Worm (Caenorhabditis elegans) whole organism, mixed stage, embryonic: ENCODE measurements around the gene srh-46.

Experiments used
- M03D4.4 ChIP-seq: sonication (generic microtip); optimal IDR thresholded peaks from 2 replicates; lab custom pipeline; 2017; ENCODE audit warnings: mild to moderate bottlenecking, missing genetic modification characterization, missing compliant biosample characterization
- bed-3 ChIP-seq: fragments of 200-800 bp; sonication (Bioruptor generic); optimal IDR thresholded peaks from 3 replicates; lab custom pipeline; 2018; ENCODE audit warnings: mild to moderate bottlenecking, missing genetic modification characterization, moderate library complexity, missing compliant biosample characterization
- blmp-1 ChIP-seq: fragments of 150-350 bp; optimal IDR thresholded peaks from 2 replicates; lab custom pipeline; 2014; ENCODE audit warnings: missing biosample characterization, missing genetic modification characterization
- ceh-39 ChIP-seq: fragments of 150-350 bp; optimal IDR thresholded peaks from 2 replicates; lab custom pipeline; 2014; ENCODE audit warnings: missing biosample characterization, missing genetic modification characterization
- ceh-43 ChIP-seq: fragments of 200-800 bp; sonication (Bioruptor generic); optimal IDR thresholded peaks from 2 replicates; lab custom pipeline; 2018; ENCODE audit warnings: mild to moderate bottlenecking, missing genetic modification characterization, moderate library complexity, missing compliant biosample characterization
- ceh-83 ChIP-seq: fragments of 200-800 bp; sonication (Bioruptor generic); optimal IDR thresholded peaks from 2 replicates; lab custom pipeline; 2018; ENCODE audit warnings: mild to moderate bottlenecking, missing genetic modification characterization, missing compliant biosample characterization
- cnd-1 ChIP-seq: fragments of 200-800 bp; sonication (Bioruptor generic); optimal IDR thresholded peaks from 2 replicates; lab custom pipeline; 2018; ENCODE audit warnings: mild to moderate bottlenecking, missing genetic modification characterization, missing compliant biosample characterization
- drap-1 ChIP-seq: fragments of 200-800 bp; sonication (Bioruptor generic); optimal IDR thresholded peaks from 3 replicates; lab custom pipeline; 2018; ENCODE audit warnings: mild to moderate bottlenecking, missing genetic modification characterization, missing compliant biosample characterization
- elt-1 ChIP-seq: sonication (generic microtip); optimal IDR thresholded peaks from 2 replicates; lab custom pipeline; 2017; ENCODE audit warnings: missing genetic modification characterization, mild to moderate bottlenecking, missing compliant biosample characterization, antibody characterized with exemption, moderate library complexity, borderline replicate concordance; ENCODE audit not compliant: insufficient read depth
- elt-3 ChIP-seq: fragments of 150-350 bp; optimal IDR thresholded peaks from 2 replicates; lab custom pipeline; 2014; ENCODE audit warnings: missing biosample characterization, missing genetic modification characterization
- flh-1 ChIP-seq: fragments of 200-800 bp; sonication (Bioruptor generic); optimal IDR thresholded peaks from 2 replicates; lab custom pipeline; 2018; ENCODE audit warnings: mild to moderate bottlenecking, missing genetic modification characterization, moderate library complexity, missing compliant biosample characterization
- ham-2 ChIP-seq: fragments of 200-800 bp; sonication (Bioruptor generic); optimal IDR thresholded peaks from 2 replicates; lab custom pipeline; 2018; ENCODE audit warnings: mild to moderate bottlenecking, missing genetic modification characterization, missing compliant biosample characterization
- hlh-1 ChIP-seq: fragments of 150-350 bp; optimal IDR thresholded peaks from 2 replicates; lab custom pipeline; 2014; ENCODE audit warnings: missing biosample characterization, missing genetic modification reagents, missing genetic modification characterization
- lin-32 ChIP-seq: fragments of 200-800 bp; sonication (Bioruptor generic); optimal IDR thresholded peaks from 2 replicates; lab custom pipeline; 2018; ENCODE audit warnings: mild to moderate bottlenecking, missing genetic modification characterization, missing compliant biosample characterization
- mab-5 ChIP-seq: fragments of 150-350 bp; optimal IDR thresholded peaks from 2 replicates; lab custom pipeline; 2014; ENCODE audit warnings: missing biosample characterization, missing genetic modification characterization
- mep-1 ChIP-seq: fragments of 150-350 bp; optimal IDR thresholded peaks from 2 replicates; lab custom pipeline; 2017; ENCODE audit warnings: missing biosample characterization, missing genetic modification reagents, missing genetic modification characterization, inconsistent platforms
- nhr-12 ChIP-seq: fragments of 150-350 bp; optimal IDR thresholded peaks from 2 replicates; lab custom pipeline; 2014; ENCODE audit warnings: missing biosample characterization, missing genetic modification characterization
- nhr-2 ChIP-seq: fragments of 150-350 bp; optimal IDR thresholded peaks from 2 replicates; lab custom pipeline; 2014; ENCODE audit warnings: missing biosample characterization, missing genetic modification characterization
- nhr-237 ChIP-seq: fragments of 150-350 bp; optimal IDR thresholded peaks from 2 replicates; lab custom pipeline; 2014; ENCODE audit warnings: missing biosample characterization, missing genetic modification characterization
- nhr-28 ChIP-seq: fragments of 150-350 bp; optimal IDR thresholded peaks from 2 replicates; lab custom pipeline; 2014; ENCODE audit warnings: missing biosample characterization, missing genetic modification characterization
- nhr-76 ChIP-seq: sonication (generic microtip); optimal IDR thresholded peaks from 2 replicates; lab custom pipeline; 2017; ENCODE audit warnings: missing biosample characterization, missing genetic modification characterization
- pha-4 ChIP-seq: fragments of 150-350 bp; optimal IDR thresholded peaks from 2 replicates; lab custom pipeline; 2018; ENCODE audit warnings: missing biosample characterization, missing genetic modification reagents, missing genetic modification characterization
- sem-2 ChIP-seq: fragments of 200-800 bp; sonication (Bioruptor generic); optimal IDR thresholded peaks from 2 replicates; lab custom pipeline; 2018; ENCODE audit warnings: mild to moderate bottlenecking, missing genetic modification characterization, missing compliant biosample characterization
- snpc-4 ChIP-seq: fragments of 150-350 bp; optimal IDR thresholded peaks from 2 replicates; lab custom pipeline; 2014; ENCODE audit warnings: missing biosample characterization, missing genetic modification characterization
- sptf-1 ChIP-seq: sonication (generic microtip); optimal IDR thresholded peaks from 2 replicates; lab custom pipeline; 2017; ENCODE audit warnings: mild to moderate bottlenecking, missing genetic modification characterization, moderate library complexity, missing compliant biosample characterization
- tbx-8 ChIP-seq: fragments of 200-800 bp; sonication (Bioruptor generic); optimal IDR thresholded peaks from 2 replicates; lab custom pipeline; 2018; ENCODE audit warnings: mild to moderate bottlenecking, missing genetic modification characterization, moderate library complexity, missing compliant biosample characterization
- unc-120 ChIP-seq: sonication (generic microtip); optimal IDR thresholded peaks from 2 replicates; lab custom pipeline; 2017; ENCODE audit warnings: missing genetic modification characterization, missing compliant biosample characterization; ENCODE audit not compliant: poor library complexity, severe bottlenecking
- unc-39 ChIP-seq: fragments of 150-350 bp; optimal IDR thresholded peaks from 2 replicates; lab custom pipeline; 2014; ENCODE audit warnings: missing biosample characterization, missing genetic modification characterization
- unc-62 ChIP-seq: fragments of 150-350 bp; optimal IDR thresholded peaks from 2 replicates; lab custom pipeline; 2014; ENCODE audit warnings: missing biosample characterization, missing genetic modification reagents, missing genetic modification characterization
- zip-8 ChIP-seq: fragments of 150-350 bp; optimal IDR thresholded peaks from 2 replicates; lab custom pipeline; 2014; ENCODE audit warnings: missing biosample characterization, missing genetic modification characterization
- ztf-11 ChIP-seq: fragments of 150-350 bp; optimal IDR thresholded peaks from 2 replicates; lab custom pipeline; 2014; ENCODE audit warnings: missing biosample characterization, missing genetic modification characterization

The srh-46 gene

DNA sequence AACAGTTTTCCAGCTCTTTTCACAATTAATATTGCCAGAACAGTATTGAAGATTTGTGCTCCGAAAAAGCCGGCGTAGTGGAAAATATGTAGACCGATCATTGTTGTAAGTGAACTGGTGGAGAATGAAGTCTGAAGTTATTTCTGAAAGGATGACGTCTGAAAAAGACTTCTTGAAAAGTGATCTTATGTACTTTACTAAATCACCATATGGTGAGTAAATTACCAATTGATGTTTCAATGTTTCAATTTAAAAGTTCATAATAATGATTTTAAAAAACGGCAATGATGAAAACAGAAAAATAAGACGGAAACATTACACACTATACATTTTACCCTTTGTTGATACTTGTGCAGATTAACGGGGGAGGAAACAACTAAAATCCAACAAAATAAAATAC lies 21.0 kb upstream of the srh-46 start, which contains the start of gene str-141:
Gene str-141 (minus strand): TSS at position 101 of the 400 bp plus-strand sequence.
- TF ChIP-seq elt-3 (tag; lab: Kevin White, UChicago) (no peak), drap-1 (GFP tag; lab: Kevin White, UChicago) (no peak), ceh-83 (GFP tag; lab: Kevin White, UChicago) (no peak), nhr-76 (tag; lab: Kevin White, UChicago) (no peak), zip-8 (tag; lab: Kevin White, UChicago) (no peak), ceh-39 (tag; lab: Kevin White, UChicago) (no peak), nhr-237 (no peak), unc-120 (tag; lab: Kevin White, UChicago) (no peak), M03D4.4 (tag; lab: Kevin White, UChicago) (no peak)
- TF ChIP-seq, all 35 proteins: peak for 0

DNA sequence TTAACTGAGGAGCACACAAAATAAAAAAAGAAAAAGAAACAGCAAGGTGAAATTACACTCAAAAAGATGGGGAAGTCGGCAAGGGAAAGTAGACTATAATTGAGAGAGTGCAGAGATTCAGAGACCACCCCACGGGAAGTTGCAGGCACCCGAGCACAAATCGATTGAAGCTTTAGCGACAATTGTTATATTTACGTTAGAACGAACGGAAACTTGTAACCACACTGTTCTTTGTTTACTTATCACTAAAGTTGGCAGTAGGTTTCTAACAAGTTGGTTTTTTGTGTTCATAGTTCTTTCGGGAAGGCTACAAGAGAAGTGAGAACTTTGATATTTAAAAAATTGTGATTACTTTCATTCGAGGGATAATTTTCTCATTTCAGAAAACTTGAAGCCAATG lies 19.0 kb upstream of the srh-46 start, which contains the start of gene F47G9.4:
Gene F47G9.4 (minus strand): TSS at position 98 of the 400 bp plus-strand sequence.
- no peak for TF ChIP-seq flh-1 (GFP tag; lab: Kevin White, UChicago)
- no peak for TF ChIP-seq bed-3 (GFP tag; lab: Kevin White, UChicago)
- TF ChIP-seq hlh-1 (tag; lab: Kevin White, UChicago), result peak; percentile 48
- TF ChIP-seq mep-1, result no peak
- TF ChIP-seq nhr-237, result no peak
- peak; percentile 19 for TF ChIP-seq unc-120 (tag; lab: Kevin White, UChicago)
- TF ChIP-seq pha-4 (tag; lab: Kevin White, UChicago), result peak; percentile 40
- no peak for TF ChIP-seq unc-39
- no peak for TF ChIP-seq mab-5 (tag; lab: Kevin White, UChicago)
- TF ChIP-seq ceh-83 (GFP tag; lab: Kevin White, UChicago), result no peak

DNA sequence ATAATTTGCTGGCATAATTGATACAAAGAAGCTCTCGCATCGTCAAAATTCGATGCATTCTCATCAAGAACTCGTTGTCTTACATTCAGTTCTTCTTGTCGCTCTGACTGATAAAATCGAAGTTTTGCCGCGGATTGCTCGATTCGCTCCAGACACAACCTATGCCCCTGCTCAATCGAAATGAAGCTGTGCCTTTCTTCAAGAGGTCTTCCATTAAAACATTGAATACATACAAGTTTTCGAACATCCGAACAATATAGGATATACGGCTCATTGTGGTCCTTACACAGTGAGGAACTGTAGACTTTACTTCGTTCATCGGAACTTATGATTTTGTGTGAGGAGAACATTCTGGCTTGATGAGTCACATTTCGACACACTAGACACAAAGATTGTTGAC lies 18.2 kb upstream of the srh-46 start:
- TF ChIP-seq elt-1 (tag; lab: Kevin White, UChicago) (no peak), nhr-12 (no peak), unc-62 (GFP tag; lab: Kevin White, UChicago) (no peak), pha-4 (tag; lab: Kevin White, UChicago) (no peak), nhr-237 (no peak), nhr-76 (tag; lab: Kevin White, UChicago) (no peak), elt-3 (tag; lab: Kevin White, UChicago) (no peak), sptf-1 (tag; lab: Kevin White, UChicago) (no peak), ztf-11 (no peak), bed-3 (GFP tag; lab: Kevin White, UChicago) (no peak), M03D4.4 (tag; lab: Kevin White, UChicago) (no peak), lin-32 (GFP tag; lab: Kevin White, UChicago) (no peak)

DNA sequence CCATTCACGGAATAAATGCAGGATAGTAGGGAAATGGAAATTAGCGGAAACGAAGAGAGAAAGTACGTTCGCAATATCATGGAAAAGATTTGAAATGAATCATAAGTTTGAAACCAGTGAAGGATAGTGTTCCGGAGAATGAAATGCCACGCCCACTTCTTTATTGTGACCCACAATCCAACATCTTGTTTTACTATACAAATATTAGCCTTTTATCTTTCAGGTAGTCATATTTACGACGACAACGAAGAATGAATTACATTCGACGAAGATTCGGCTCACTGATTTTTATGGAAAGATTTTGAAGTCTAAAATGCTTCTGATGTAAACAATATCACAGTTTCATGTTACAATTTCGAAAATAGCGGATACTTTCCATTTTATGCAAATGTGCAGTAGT lies 14.1 kb upstream of the srh-46 start, which contains the start of gene cutl-18:
Gene cutl-18 (minus strand): TSS at position 101 of the 400 bp plus-strand sequence.
- no peak for TF ChIP-seq nhr-76 (tag; lab: Kevin White, UChicago)
- TF ChIP-seq nhr-2 (tag; lab: Kevin White, UChicago), result no peak
- no peak for TF ChIP-seq tbx-8 (GFP tag; lab: Kevin White, UChicago)
- no peak for TF ChIP-seq snpc-4 (tag; lab: Kevin White, UChicago)
- no peak for TF ChIP-seq zip-8 (tag; lab: Kevin White, UChicago)
- TF ChIP-seq ham-2 (GFP tag; lab: Kevin White, UChicago), result no peak
- no peak for TF ChIP-seq sem-2 (GFP tag; lab: Kevin White, UChicago)
- no peak for TF ChIP-seq pha-4 (tag; lab: Kevin White, UChicago)
- TF ChIP-seq blmp-1, result no peak
- TF ChIP-seq ceh-43, result no peak
- no peak for TF ChIP-seq elt-1 (tag; lab: Kevin White, UChicago)
- no peak for TF ChIP-seq cnd-1
- TF ChIP-seq nhr-28 (tag; lab: Kevin White, UChicago), result no peak
